Worm (Caenorhabditis elegans) whole organism, early embryonic: ENCODE data around the gene tmbi-4.
"Not testable (repeated sequence)": the region's sequence is repeated elsewhere in the genome, so short reads cannot be mapped to it uniquely, and the experiment has no call there.

Experiments used
- B0310.2 ChIP-seq: sonication (generic microtip); optimal IDR thresholded peaks from 2 replicates; lab custom pipeline; 2016; ENCODE audit warnings: mild to moderate bottlenecking, missing genetic modification characterization, missing compliant biosample characterization
- F13C5.2 ChIP-seq: sonication (generic microtip); optimal IDR thresholded peaks from 2 replicates; lab custom pipeline; 2017; ENCODE audit warnings: mild to moderate bottlenecking, missing genetic modification characterization, inconsistent platforms, missing compliant biosample characterization
- aly-1 ChIP-seq: sonication (generic microtip); optimal IDR thresholded peaks from 2 replicates; lab custom pipeline; 2016; ENCODE audit warnings: missing genetic modification characterization, missing compliant biosample characterization
- ama-1 ChIP-seq: fragments of 150-350 bp; optimal IDR thresholded peaks from 2 replicates; lab custom pipeline; 2014
- ceh-13 ChIP-seq: fragments of 200-800 bp; sonication (Bioruptor generic); optimal IDR thresholded peaks from 2 replicates; lab custom pipeline; 2018; ENCODE audit warnings: mild to moderate bottlenecking, missing genetic modification characterization, missing compliant biosample characterization
- ceh-36 ChIP-seq: sonication (generic microtip); optimal IDR thresholded peaks from 2 replicates; lab custom pipeline; 2016; ENCODE audit warnings: missing genetic modification characterization, inconsistent platforms, missing compliant biosample characterization
- ets-7 ChIP-seq: sonication (generic microtip); optimal IDR thresholded peaks from 2 replicates; lab custom pipeline; 2016; ENCODE audit warnings: missing genotype, missing genetic modification characterization, missing compliant biosample characterization
- flt-1 ChIP-seq: fragments of 200-800 bp; sonication (Bioruptor generic); IDR thresholded peaks from 2 replicates; pipeline ENCODE4 v1.3.6; 2022; ENCODE audit warnings: missing genetic modification characterization, missing compliant biosample characterization
- hmbx-1 ChIP-seq: sonication (generic microtip); optimal IDR thresholded peaks from 2 replicates; lab custom pipeline; 2016; ENCODE audit warnings: mild to moderate bottlenecking, missing genetic modification characterization, missing compliant biosample characterization
- hmg-4 ChIP-seq: fragments of 200-800 bp; sonication (Bioruptor generic); optimal IDR thresholded peaks from 2 replicates; lab custom pipeline; 2018; ENCODE audit warnings: mild to moderate bottlenecking, missing genetic modification characterization, missing compliant biosample characterization
- hnd-1 ChIP-seq: sonication (generic microtip); optimal IDR thresholded peaks from 2 replicates; lab custom pipeline; 2016; ENCODE audit warnings: missing genetic modification characterization, missing compliant biosample characterization
- pes-1 ChIP-seq: fragments of 200-800 bp; sonication (Bioruptor generic); IDR thresholded peaks from 2 replicates; pipeline ENCODE4 v1.3.6; 2022; ENCODE audit warnings: missing genetic modification reagents, missing genetic modification characterization, missing compliant biosample characterization
- scrt-1 ChIP-seq: fragments of 200-800 bp; sonication (Bioruptor generic); IDR thresholded peaks from 2 replicates; pipeline ENCODE4 v1.3.6; 2022; ENCODE audit warnings: missing genetic modification characterization, missing compliant biosample characterization
- sea-1 ChIP-seq: fragments of 200-800 bp; sonication (Bioruptor generic); conservative IDR thresholded peaks from 2 replicates; pipeline ENCODE4 v1.3.6; 2022; ENCODE audit warnings: missing genetic modification characterization, missing compliant biosample characterization
- tbx-11 ChIP-seq: fragments of 200-800 bp; sonication (Bioruptor generic); IDR thresholded peaks from 2 replicates; pipeline ENCODE4 v1.3.6; 2022; ENCODE audit warnings: missing genetic modification characterization, missing compliant biosample characterization
- tbx-37 ChIP-seq: fragments of 200-800 bp; sonication (Bioruptor generic); conservative IDR thresholded peaks from 2 replicates; pipeline ENCODE4 v1.3.6; 2022; ENCODE audit warnings: missing genetic modification reagents, missing genetic modification characterization, missing compliant biosample characterization
- tra-4 ChIP-seq: sonication (generic microtip); optimal IDR thresholded peaks from 2 replicates; lab custom pipeline; 2017; ENCODE audit warnings: missing genetic modification characterization, missing compliant biosample characterization

tmbi-4 gene

ce11 chrX:9195375-9196098 is 45.0 kb downstream of the tmbi-4 start:
- TF ChIP-seq tbx-37 (no peak), F13C5.2 (tag; lab: Kevin White, UChicago) (no peak), flt-1 (GFP tag; lab: Robert Waterston, UW) (no peak), ets-7 (no peak), ama-1 (lab: Kevin White, UChicago) (no peak), sea-1 (GFP tag; lab: Robert Waterston, UW) (no peak), B0310.2 (tag; lab: Kevin White, UChicago) (no peak), ceh-13 (GFP tag; lab: Kevin White, UChicago) (no peak), hmbx-1 (no peak), tra-4 (tag; lab: Kevin White, UChicago) (no peak), pes-1 (GFP tag; lab: Robert Waterston, UW) (no peak)

- TF ChIP-seq flt-1 (GFP tag; lab: Robert Waterston, UW); tra-4 (tag; lab: Kevin White, UChicago); ama-1 (lab: Kevin White, UChicago): not testable (repeated sequence)
Measured at ce11 chrX:9203468-9203867, 53.0 kb downstream of the tmbi-4 start, which contains the start of gene crb-3. Gene crb-3, plus strand, starts transcription at chrX:9203768.

- TF ChIP-seq ceh-13 (GFP tag; lab: Kevin White, UChicago) (no peak), hmbx-1 (no peak), ets-7 (no peak), hmg-4 (GFP tag; lab: Kevin White, UChicago) (no peak), aly-1 (tag; lab: Kevin White, UChicago) (no peak), tbx-11 (GFP tag; lab: Robert Waterston, UW) (no peak), tbx-37 (no peak), sea-1 (GFP tag; lab: Robert Waterston, UW) (no peak)
Measured at ce11 chrX:9204986-9205385, 54.5 kb downstream of the tmbi-4 start.

DNA sequence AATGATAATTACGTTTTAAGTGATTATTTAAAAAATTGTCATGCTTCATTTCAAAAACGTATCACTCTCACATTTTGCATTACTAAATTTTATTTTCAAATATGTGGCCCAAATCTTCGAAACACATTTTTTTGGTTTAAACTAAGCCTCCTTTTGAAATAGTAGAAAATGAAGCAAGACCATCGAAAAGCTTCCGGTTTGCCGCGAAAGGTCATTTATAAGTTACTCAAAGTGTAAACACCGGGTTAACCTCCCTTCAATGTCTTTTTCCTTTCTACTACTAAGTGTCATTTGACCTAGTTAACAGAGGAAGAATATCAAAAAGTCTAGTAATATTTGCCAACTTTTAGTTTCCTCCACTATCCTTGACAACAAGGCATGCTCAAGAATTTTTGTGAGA is 56.2 kb downstream of the tmbi-4 start:
- TF ChIP-seq ets-7 (no peak), tra-4 (tag; lab: Kevin White, UChicago) (no peak), sea-1 (GFP tag; lab: Robert Waterston, UW) (no peak), scrt-1 (GFP tag; lab: Robert Waterston, UW) (no peak), hmg-4 (GFP tag; lab: Kevin White, UChicago) (no peak), flt-1 (GFP tag; lab: Robert Waterston, UW) (no peak), pes-1 (GFP tag; lab: Robert Waterston, UW) (no peak), tbx-11 (GFP tag; lab: Robert Waterston, UW) (no peak), B0310.2 (tag; lab: Kevin White, UChicago) (no peak), aly-1 (tag; lab: Kevin White, UChicago) (no peak), ama-1 (lab: Kevin White, UChicago) (no peak), tbx-37 (no peak), ceh-36 (tag; lab: Kevin White, UChicago) (no peak), F13C5.2 (tag; lab: Kevin White, UChicago) (no peak), hmbx-1 (no peak), hnd-1 (no peak), ceh-13 (GFP tag; lab: Kevin White, UChicago) (no peak)

DNA sequence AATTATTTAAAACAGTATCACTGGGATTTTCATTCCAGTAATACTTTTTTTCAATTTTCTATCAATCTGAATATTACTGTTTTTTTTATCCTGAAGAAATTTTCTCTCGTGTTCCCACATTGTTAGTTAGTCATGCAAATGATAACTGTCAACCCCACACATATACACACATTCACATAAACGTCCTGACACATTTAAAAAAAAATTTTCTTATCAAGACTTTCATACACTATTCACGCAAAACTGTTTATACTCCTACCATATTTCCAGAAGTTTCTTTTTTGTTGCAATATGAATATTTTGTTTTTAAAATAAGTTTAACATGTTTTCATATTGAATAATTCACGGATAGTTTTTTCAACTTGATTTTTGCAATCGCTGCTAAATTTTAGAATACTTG is 58.0 kb downstream of the tmbi-4 start:
- TF ChIP-seq hnd-1 (no peak), ceh-13 (GFP tag; lab: Kevin White, UChicago) (no peak), tbx-11 (GFP tag; lab: Robert Waterston, UW) (no peak), sea-1 (GFP tag; lab: Robert Waterston, UW) (no peak), tra-4 (tag; lab: Kevin White, UChicago) (no peak), hmbx-1 (no peak), B0310.2 (tag; lab: Kevin White, UChicago) (no peak), ama-1 (lab: Kevin White, UChicago) (no peak)

DNA sequence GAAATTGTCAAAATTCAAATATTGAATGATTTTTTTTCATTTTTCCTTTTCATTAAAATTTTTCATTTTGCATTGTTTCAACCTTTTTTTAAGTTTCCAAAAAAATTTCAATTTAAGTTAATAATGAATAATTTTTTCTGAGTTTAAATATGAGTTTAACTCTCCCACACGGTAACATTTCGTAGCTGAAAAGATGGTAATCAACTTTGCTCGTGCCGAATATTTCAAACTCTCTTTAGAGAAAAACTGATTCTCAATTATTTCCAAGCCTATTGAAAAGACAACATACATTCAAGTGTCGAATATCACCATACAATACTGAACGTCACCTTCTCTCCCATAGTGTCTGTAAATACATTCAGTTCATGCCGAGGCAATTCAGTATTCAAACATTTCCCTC is 58.4 kb downstream of the tmbi-4 start:
- TF ChIP-seq ceh-13 (GFP tag; lab: Kevin White, UChicago) (no peak), pes-1 (GFP tag; lab: Robert Waterston, UW) (no peak), tbx-11 (GFP tag; lab: Robert Waterston, UW) (no peak)

DNA sequence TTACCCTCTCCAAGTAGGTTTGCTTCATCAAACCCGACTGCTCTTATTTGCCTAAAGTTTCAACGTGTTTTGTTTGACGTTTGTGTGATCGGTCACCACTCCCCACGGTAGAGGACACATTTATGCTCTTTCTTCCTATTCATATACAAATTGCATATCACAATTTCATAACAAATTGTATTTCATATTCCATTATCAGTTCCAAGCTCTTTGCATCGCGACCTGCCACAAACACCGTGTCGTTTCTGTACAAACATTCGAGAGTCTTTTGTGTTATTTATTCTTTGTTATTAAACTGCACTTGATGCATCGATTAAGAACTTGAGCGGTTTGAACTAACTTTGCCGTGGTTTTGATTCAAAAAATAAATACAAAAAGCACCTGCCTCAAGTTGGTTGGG is 59.6 kb downstream of the tmbi-4 start:
- TF ChIP-seq sea-1 (GFP tag; lab: Robert Waterston, UW), result no peak
- no peak for TF ChIP-seq pes-1 (GFP tag; lab: Robert Waterston, UW)
- no peak for TF ChIP-seq hnd-1
- no peak for TF ChIP-seq hmg-4 (GFP tag; lab: Kevin White, UChicago)
- no peak for TF ChIP-seq hmbx-1
- no peak for TF ChIP-seq flt-1 (GFP tag; lab: Robert Waterston, UW)
- TF ChIP-seq ama-1 (lab: Kevin White, UChicago), result no peak
- TF ChIP-seq ceh-36 (tag; lab: Kevin White, UChicago), result no peak
- no peak for TF ChIP-seq scrt-1 (GFP tag; lab: Robert Waterston, UW)
- no peak for TF ChIP-seq aly-1 (tag; lab: Kevin White, UChicago)
- no peak for TF ChIP-seq tra-4 (tag; lab: Kevin White, UChicago)
- no peak for TF ChIP-seq tbx-11 (GFP tag; lab: Robert Waterston, UW)
